Worm (Caenorhabditis elegans): Measurements from ENCODE around the gene htp-1.

- TF ChIP-seq W03F9.2 (tag; optimal IDR thresholded peaks at IDR 0.05) = no peak
- no peak for TF ChIP-seq dao-5 (tag; optimal IDR thresholded peaks at IDR 0.05)
Observed at ce11 chrIV:5380140-5380539, 11.2 kb downstream of the htp-1 start.
